Fruit fly (Drosophila melanogaster): Measurements from ENCODE around the gene Sec16.
A peak's percentile ranks its signal among the peaks of the same experiment; 100 is the strongest.

The Sec16 gene

DNA sequence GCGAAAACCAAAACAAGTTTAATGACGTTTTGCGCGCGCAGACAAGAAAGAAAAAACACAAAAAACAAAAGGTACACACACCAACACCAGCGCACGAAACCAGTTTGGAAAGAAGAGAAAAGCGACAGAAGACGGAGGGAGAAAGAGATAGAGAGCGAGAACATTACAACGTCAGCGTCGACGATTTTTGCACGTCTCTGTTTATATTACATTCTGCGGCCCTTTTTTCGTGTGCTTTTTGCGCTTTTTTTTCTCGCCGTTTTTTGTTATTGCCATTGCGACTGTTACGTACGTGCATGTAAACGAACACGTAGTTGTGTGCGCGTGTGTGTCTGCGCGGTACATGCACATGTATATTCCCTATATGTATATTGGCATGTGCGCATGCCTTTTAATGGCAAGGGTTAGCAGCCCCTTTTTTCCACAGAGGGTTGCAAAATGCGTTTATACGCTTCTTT lies 15.8 kb upstream of the Sec16 start:
- TF ChIP-seq ewg (GFP tag; optimal IDR thresholded peaks at IDR 0.05) (peak; percentile 55), cg (GFP tag; optimal IDR thresholded peaks at IDR 0.05) (peak; percentile 83), ash1 (GFP tag; optimal IDR thresholded peaks at IDR 0.05) (no peak), chinmo (GFP tag; IDR thresholded peaks at IDR 0.05; ENCODE audit: partially characterized antibody) (peak; percentile 85; the same call in 3 of the 4 replicates), pros (GFP tag; optimal IDR thresholded peaks at IDR 0.05) (peak; percentile 40), trem (tag; optimal IDR thresholded peaks at IDR 0.05) (peak; percentile 30), CG10462 (GFP tag; optimal IDR thresholded peaks at IDR 0.05) (no peak), row (GFP tag; IDR thresholded peaks at IDR 0.05) (no peak), Xbp1 (GFP tag; optimal IDR thresholded peaks at IDR 0.05) (no peak), cwo (GFP tag; optimal IDR thresholded peaks at IDR 0.05) (no peak), exex (tag; optimal IDR thresholded peaks at IDR 0.05) (no peak), CG9817 (tag; optimal IDR thresholded peaks at IDR 0.05) (no peak), CG8089 (GFP tag; optimal IDR thresholded peaks at IDR 0.05) (no peak), sqz (GFP tag; optimal IDR thresholded peaks at IDR 0.05) (peak; percentile 71), Sox102F (GFP tag; optimal IDR thresholded peaks at IDR 0.05) (no peak), corto (GFP tag; optimal IDR thresholded peaks at IDR 0.05) (peak; percentile 13), dm (GFP tag; optimal IDR thresholded peaks at IDR 0.05) (no peak), CG1832 (GFP tag; optimal IDR thresholded peaks at IDR 0.05) (peak; percentile 53), bsh (GFP tag; optimal IDR thresholded peaks at IDR 0.05) (no peak), Trl (optimal IDR thresholded peaks at IDR 0.05) (peak in 1 of 2 experiments; percentile 26), Trl (GFP tag; optimal IDR thresholded peaks at IDR 0.05) (no peak), lbe (GFP tag; optimal IDR thresholded peaks at IDR 0.05) (peak; percentile 41), CG1233 (GFP tag; optimal IDR thresholded peaks at IDR 0.05) (no peak), sna (GFP tag; IDR thresholded peaks at IDR 0.05; ENCODE audit: partially characterized antibody) (0 out of 2 replicates have a peak, but pooled peaks have one; percentile 20), Awh (GFP tag; IDR thresholded peaks at IDR 0.05) (no peak), CG13287 (GFP tag; IDR thresholded peaks at IDR 0.05; ENCODE audit: partially characterized antibody) (no peak), CG34376 (GFP tag; optimal IDR thresholded peaks at IDR 0.05) (no peak), Dll (GFP tag; IDR thresholded peaks at IDR 0.05; ENCODE audit: partially characterized antibody) (no peak), Nf-YA (GFP tag; IDR thresholded peaks at IDR 0.05) (no peak), Atf-2 (GFP tag; optimal IDR thresholded peaks at IDR 0.05) (no peak), CG15479 (GFP tag; optimal IDR thresholded peaks at IDR 0.05) (peak; percentile 80), Kr (GFP tag; optimal IDR thresholded peaks at IDR 0.05) (peak; percentile 93)

DNA sequence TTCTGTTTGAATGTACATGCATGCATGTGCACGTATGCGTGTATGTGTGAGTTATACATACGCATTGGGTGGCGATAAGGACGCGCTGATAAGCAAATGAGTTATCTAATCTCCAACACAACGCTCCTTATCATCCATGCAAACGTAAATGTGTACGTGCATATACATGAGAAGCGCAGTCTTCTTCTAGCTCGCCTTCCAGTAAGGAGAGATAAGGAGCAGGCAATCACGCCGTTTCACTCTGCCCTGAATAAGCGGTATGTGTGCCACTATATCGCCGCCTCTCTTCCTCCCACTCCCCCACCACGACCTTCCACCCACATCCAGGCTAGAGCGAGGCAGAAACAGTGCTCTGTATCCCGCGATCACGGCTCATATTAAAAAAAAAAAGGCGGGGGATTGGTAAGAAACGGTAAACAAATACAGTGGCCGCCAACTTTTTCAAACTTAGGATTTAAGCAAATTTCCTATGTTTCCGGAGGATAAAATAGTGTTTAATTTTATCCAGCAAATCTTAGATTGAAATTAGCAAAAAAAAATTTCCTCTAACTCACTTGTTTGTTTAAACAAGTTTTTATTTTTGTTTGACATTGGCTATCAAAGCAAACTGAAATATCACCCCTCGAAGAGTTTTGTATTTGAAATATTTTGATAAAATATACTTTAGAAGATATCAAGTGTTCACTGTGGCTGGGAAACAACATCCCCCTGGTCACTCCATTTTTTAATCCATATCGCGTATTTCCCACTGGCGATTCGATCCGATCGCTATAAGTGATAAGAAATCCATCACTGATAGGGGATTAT lies 15.1 kb upstream of the Sec16 start:
- TF ChIP-seq BtbVII (GFP tag; optimal IDR thresholded peaks at IDR 0.05): peak; percentile 3
- TF ChIP-seq exex (tag; optimal IDR thresholded peaks at IDR 0.05): peak; percentile 50
- TF ChIP-seq Med (GFP tag): peak; percentile 73
- TF ChIP-seq CG10321 (GFP tag; IDR thresholded peaks at IDR 0.05): peak; percentile 91
- TF ChIP-seq dmrt99B (tag; optimal IDR thresholded peaks at IDR 0.05): no peak
- TF ChIP-seq CG1832 (GFP tag; optimal IDR thresholded peaks at IDR 0.05): peak; percentile 68
- peak; percentile 43 for TF ChIP-seq nerfin-1 (tag; optimal IDR thresholded peaks at IDR 0.05)
- peak; percentile 12 for TF ChIP-seq Hr3 (GFP tag; optimal IDR thresholded peaks at IDR 0.05)
- TF ChIP-seq CG7963 (GFP tag; IDR thresholded peaks at IDR 0.05; ENCODE audit: partially characterized antibody): no peak
- peak; percentile 56 for TF ChIP-seq mirr (GFP tag; optimal IDR thresholded peaks at IDR 0.05)
- TF ChIP-seq cg (GFP tag; optimal IDR thresholded peaks at IDR 0.05): peak; percentile 66
- TF ChIP-seq CG17385 (GFP tag; optimal IDR thresholded peaks at IDR 0.05): peak; percentile 80
- TF ChIP-seq ERR (GFP tag; optimal IDR thresholded peaks at IDR 0.05): no peak
- TF ChIP-seq sug (tag; optimal IDR thresholded peaks at IDR 0.05): peak; percentile 31
- TF ChIP-seq Ets97D (GFP tag; optimal IDR thresholded peaks at IDR 0.05): no peak
- TF ChIP-seq CG12391 (tag; optimal IDR thresholded peaks at IDR 0.05): peak; percentile 26
- peak; percentile 1 for TF ChIP-seq CG15514 (GFP tag; optimal IDR thresholded peaks at IDR 0.05)
- peak; percentile 43 for TF ChIP-seq CG2120 (GFP tag; optimal IDR thresholded peaks at IDR 0.05)
- peak; percentile 35 for TF ChIP-seq Meics (GFP tag; optimal IDR thresholded peaks at IDR 0.05)
